Fruit fly (Drosophila melanogaster) whole organism, prepupa: ENCODE data around the gene btn.

ENCODE experiments used
- Blimp-1 ChIP-seq: fragments of 200-800 bp; sonication (Bioruptor generic); optimal IDR thresholded peaks from 3 replicates; lab custom pipeline; 2017; ENCODE audit warnings: missing biosample characterization, missing genetic modification characterization, mild to moderate bottlenecking, moderate library complexity, missing genetic modification reagents
- CG10631 ChIP-seq: fragments of 200-800 bp; sonication (Bioruptor generic); optimal IDR thresholded peaks from 2 replicates; lab custom pipeline; 2016; ENCODE audit warnings: missing biosample characterization, missing genetic modification characterization
- CG10669 ChIP-seq: fragments of 200-800 bp; sonication (Bioruptor generic); optimal IDR thresholded peaks from 3 replicates; lab custom pipeline; 2018; ENCODE audit warnings: missing biosample characterization, mild to moderate bottlenecking, missing genetic modification characterization, moderate library complexity
- CG11294 ChIP-seq: fragments of 200-800 bp; sonication (Bioruptor generic); IDR thresholded peaks from 2 replicates; pipeline ENCODE4 v1.3.6; 2022; ENCODE audit warnings: missing biosample characterization, missing genetic modification characterization
- CG11762 ChIP-seq: fragments of 200-800 bp; sonication (Bioruptor generic); optimal IDR thresholded peaks from 3 replicates; lab custom pipeline; 2016; ENCODE audit warnings: missing biosample characterization, missing genetic modification characterization; ENCODE audit not compliant: insufficient read depth
- CG15336 ChIP-seq: fragments of 200-800 bp; sonication (Bioruptor generic); IDR thresholded peaks from 2 replicates; pipeline ENCODE4 v1.3.6; 2022; ENCODE audit warnings: missing biosample characterization, missing genetic modification characterization
- CG16779 ChIP-seq: fragments of 200-800 bp; sonication (Bioruptor generic); optimal IDR thresholded peaks from 3 replicates; lab custom pipeline; 2017; ENCODE audit warnings: missing biosample characterization, mild to moderate bottlenecking, missing genetic modification characterization
- CG34406 ChIP-seq: fragments of 200-800 bp; sonication (Bioruptor generic); optimal IDR thresholded peaks from 3 replicates; lab custom pipeline; 2016; ENCODE audit warnings: missing biosample characterization, missing genetic modification characterization
- CG4318 ChIP-seq: fragments of 200-800 bp; sonication (Bioruptor generic); optimal IDR thresholded peaks from 3 replicates; lab custom pipeline; 2017; ENCODE audit warnings: missing biosample characterization, mild to moderate bottlenecking, missing genetic modification characterization
- CG6276 ChIP-seq: fragments of 200-800 bp; sonication (Bioruptor generic); optimal IDR thresholded peaks from 2 replicates; lab custom pipeline; 2017; ENCODE audit warnings: missing biosample characterization, mild to moderate bottlenecking, missing genetic modification characterization
- CG7368 ChIP-seq: fragments of 200-800 bp; sonication (Bioruptor generic); optimal IDR thresholded peaks from 3 replicates; lab custom pipeline; 2016; ENCODE audit warnings: missing biosample characterization, missing genetic modification characterization
- CG8119 ChIP-seq: fragments of 200-800 bp; sonication (Bioruptor generic); IDR thresholded peaks from 3 replicates; pipeline ENCODE4 v1.3.6; 2022; ENCODE audit warnings: missing biosample characterization, missing genetic modification characterization
- CG9139 ChIP-seq: fragments of 200-800 bp; sonication (Bioruptor generic); optimal IDR thresholded peaks from 3 replicates; lab custom pipeline; 2017; ENCODE audit warnings: missing biosample characterization, mild to moderate bottlenecking, missing genetic modification characterization
- Eip78C ChIP-seq: fragments of 200-800 bp; sonication (Bioruptor generic); peaks from one replicate; lab custom pipeline; 2016; ENCODE audit warnings: missing biosample characterization, missing genetic modification characterization
- Eip93F ChIP-seq: fragments of 200-800 bp; sonication (Bioruptor generic); optimal IDR thresholded peaks from 2 replicates; lab custom pipeline; 2016; ENCODE audit warnings: missing biosample characterization, mild to moderate bottlenecking, missing genetic modification characterization
- Ets21C ChIP-seq: fragments of 200-800 bp; sonication (Bioruptor generic); optimal IDR thresholded peaks from 3 replicates; lab custom pipeline; 2016; ENCODE audit warnings: missing biosample characterization, missing genetic modification characterization
- Hr38 ChIP-seq: sonication (Bioruptor generic); optimal IDR thresholded peaks from 2 replicates; lab custom pipeline; 2016; ENCODE audit warnings: missing biosample characterization, missing genetic modification characterization
- Met ChIP-seq: fragments of 200-800 bp; sonication (Bioruptor generic); optimal IDR thresholded peaks from 3 replicates; lab custom pipeline; 2016; ENCODE audit warnings: missing biosample characterization, missing genetic modification characterization
- OdsH ChIP-seq: fragments of 200-800 bp; sonication (Bioruptor generic); optimal IDR thresholded peaks from 3 replicates; lab custom pipeline; 2016; ENCODE audit warnings: missing biosample characterization, missing genetic modification characterization
- Sox14 ChIP-seq: fragments of 200-800 bp; sonication (Bioruptor generic); optimal IDR thresholded peaks from 3 replicates; lab custom pipeline; 2016; ENCODE audit warnings: missing biosample characterization, missing genetic modification characterization
- Sox15 ChIP-seq: fragments of 200-800 bp; sonication (Bioruptor generic); optimal IDR thresholded peaks from 3 replicates; lab custom pipeline; 2016; ENCODE audit warnings: missing biosample characterization, missing genetic modification characterization
- dac ChIP-seq: fragments of 200-800 bp; sonication (Bioruptor generic); optimal IDR thresholded peaks from 2 replicates; lab custom pipeline; 2017; ENCODE audit warnings: missing biosample characterization, mild to moderate bottlenecking, missing genetic modification characterization
- dsx ChIP-seq: fragments of 200-800 bp; optimal IDR thresholded peaks from 3 replicates; lab custom pipeline; 2019; ENCODE audit warnings: missing biosample characterization, mild to moderate bottlenecking, missing genetic modification characterization, moderate library complexity; ENCODE audit not compliant: poor library complexity, severe bottlenecking
- eg ChIP-seq: fragments of 200-800 bp; sonication (Bioruptor generic); IDR thresholded peaks from 3 replicates; pipeline ENCODE4 v1.3.6; 2022; ENCODE audit warnings: missing biosample characterization, missing genetic modification characterization
- esn ChIP-seq: fragments of 200-800 bp; sonication (Bioruptor generic); optimal IDR thresholded peaks from 2 replicates; lab custom pipeline; 2016; ENCODE audit warnings: missing biosample characterization, mild to moderate bottlenecking, missing genetic modification characterization, moderate library complexity
- fd85E ChIP-seq: fragments of 200-800 bp; sonication (Bioruptor generic); optimal IDR thresholded peaks from 3 replicates; lab custom pipeline; 2016; ENCODE audit warnings: missing biosample characterization, missing genetic modification characterization
- fkh ChIP-seq: fragments of 200-800 bp; sonication (Bioruptor generic); optimal IDR thresholded peaks from 3 replicates; lab custom pipeline; 2017; ENCODE audit warnings: missing biosample characterization, mild to moderate bottlenecking, missing genetic modification characterization, moderate library complexity
- lz ChIP-seq: fragments of 200-800 bp; sonication (Bioruptor generic); optimal IDR thresholded peaks from 3 replicates; lab custom pipeline; 2016; ENCODE audit warnings: missing biosample characterization, missing genetic modification characterization
- net ChIP-seq: fragments of 200-800 bp; sonication (Bioruptor generic); optimal IDR thresholded peaks from 3 replicates; lab custom pipeline; 2016; ENCODE audit warnings: missing biosample characterization, missing genetic modification characterization
- pdm3 ChIP-seq: fragments of 200-800 bp; sonication (Bioruptor generic); optimal IDR thresholded peaks from 3 replicates; lab custom pipeline; 2016; ENCODE audit warnings: missing biosample characterization, missing genetic modification characterization
- spab ChIP-seq: fragments of 200-800 bp; sonication (Bioruptor generic); optimal IDR thresholded peaks from 2 replicates; lab custom pipeline; 2017; ENCODE audit warnings: missing biosample characterization, mild to moderate bottlenecking, missing genetic modification characterization, missing genetic modification reagents
- ss ChIP-seq, 2 experiments: fragments of 200-800 bp; sonication (Bioruptor generic); optimal IDR thresholded peaks; 2 replicates in 1 of 2; 3 replicates in 1 of 2; lab custom pipeline; 2017 to 2018; ENCODE audit warnings: mild to moderate bottlenecking in 2 of 2, missing biosample characterization in 2 of 2, missing genetic modification characterization in 2 of 2, moderate library complexity in 1 of 2
- svp ChIP-seq: fragments of 200-800 bp; sonication (Bioruptor generic); peaks from one replicate; lab custom pipeline; 2016; ENCODE audit warnings: missing biosample characterization, missing genetic modification characterization
- topi ChIP-seq: fragments of 200-800 bp; sonication (Bioruptor generic); optimal IDR thresholded peaks from 3 replicates; lab custom pipeline; 2016; ENCODE audit warnings: missing biosample characterization, missing genetic modification characterization
- vri ChIP-seq: fragments of 200-800 bp; sonication (Bioruptor generic); optimal IDR thresholded peaks from 3 replicates; lab custom pipeline; 2016; ENCODE audit warnings: missing biosample characterization, mild to moderate bottlenecking, missing genetic modification characterization

btn gene

DNA sequence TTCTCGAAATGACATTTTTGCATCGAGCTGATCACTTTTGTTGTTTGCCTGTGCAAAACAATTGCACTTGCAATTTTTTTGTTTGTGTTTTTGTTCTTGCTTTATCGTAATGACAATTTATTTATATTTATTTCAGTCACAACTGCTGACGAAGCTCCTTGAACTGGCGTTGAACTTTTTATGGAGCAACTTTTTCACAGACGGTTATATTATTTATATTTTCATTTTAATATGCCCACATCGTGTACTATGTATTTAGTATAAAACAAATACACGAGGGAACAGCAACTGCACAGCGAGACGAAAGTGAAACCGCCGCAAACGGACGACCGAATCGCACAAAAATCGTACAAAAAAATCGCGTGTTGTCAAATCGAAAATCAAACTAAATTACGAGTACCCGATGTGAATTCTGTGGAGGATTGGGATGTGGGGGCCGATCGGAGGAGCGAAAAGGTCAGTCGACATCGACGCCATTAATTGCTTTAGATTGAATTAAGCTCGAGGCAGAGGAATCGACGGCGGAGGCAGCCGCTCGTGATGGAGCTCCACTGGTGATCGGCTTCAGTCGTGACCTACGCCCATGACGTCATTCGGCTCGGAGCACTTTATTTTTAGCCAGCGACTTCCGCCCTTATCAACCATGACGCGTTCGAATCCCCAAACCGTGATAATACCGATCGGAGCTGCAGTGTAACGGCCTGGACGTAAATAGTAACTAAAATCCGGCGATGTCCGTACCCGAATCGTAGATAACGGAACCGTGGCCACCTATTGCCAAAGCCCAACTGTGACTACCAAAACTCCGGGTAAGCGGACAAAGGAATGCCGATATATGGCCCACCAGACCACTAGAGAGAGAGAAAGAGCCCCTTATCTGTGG lies 49.5 kb upstream of the btn start (continued):
- TF ChIP-seq net = no peak
- peak; percentile 5 for TF ChIP-seq Ets21C (GFP tag; lab: Kevin White, UChicago)
- TF ChIP-seq dsx (GFP tag; lab: Kevin White, UChicago) = no peak
- no peak for TF ChIP-seq Hr38 (GFP tag; lab: Kevin White, UChicago)
- TF ChIP-seq Eip78C = peak; percentile 69
- TF ChIP-seq topi (GFP tag; lab: Kevin White, UChicago) = no peak
- no peak for TF ChIP-seq Blimp-1

dm6 chr3R:22634549-22635410 lies 48.4 kb upstream of the btn start:
- no peak for TF ChIP-seq CG6276 (GFP tag; lab: Kevin White, UChicago)
- TF ChIP-seq OdsH (GFP tag; lab: Kevin White, UChicago) = no peak
- TF ChIP-seq ss (GFP tag; optimal IDR thresholded peaks at IDR 0.05; lab: Kevin White, UChicago) = peak in 1 of 2 experiments; percentile 81
- no peak for TF ChIP-seq dac (GFP tag; lab: Kevin White, UChicago)
- no peak for TF ChIP-seq spab (GFP tag; lab: Kevin White, UChicago)
- peak; percentile 37 for TF ChIP-seq Eip78C
- no peak for TF ChIP-seq CG10669 (GFP tag; lab: Kevin White, UChicago)
- no peak for TF ChIP-seq CG9139 (GFP tag; lab: Kevin White, UChicago)
- peak; percentile 76 for TF ChIP-seq fkh (GFP tag; lab: Kevin White, UChicago)

dm6 chr3R:22632980-22633379 lies 46.6 kb upstream of the btn start:
- TF ChIP-seq dsx (GFP tag; lab: Kevin White, UChicago) (no peak), CG11762 (GFP tag; lab: Kevin White, UChicago) (no peak), Eip78C (peak; percentile 32), Hr38 (GFP tag; lab: Kevin White, UChicago) (no peak), fd85E (GFP tag; lab: Kevin White, UChicago) (no peak), CG15336 (no peak)

- TF ChIP-seq OdsH (GFP tag; lab: Kevin White, UChicago) = no peak
- TF ChIP-seq CG10631 (GFP tag; lab: Kevin White, UChicago) = no peak
- TF ChIP-seq Met (GFP tag; lab: Kevin White, UChicago) = no peak
- no peak for TF ChIP-seq Ets21C (GFP tag; lab: Kevin White, UChicago)
- no peak for TF ChIP-seq ss (GFP tag; optimal IDR thresholded peaks at IDR 0.05; lab: Kevin White, UChicago)
- TF ChIP-seq, all 60 proteins: peak for 0
Measured at dm6 chr3R:22632181-22632580, 45.8 kb upstream of the btn start.

dm6 chr3R:22631156-22631555 lies 44.7 kb upstream of the btn start:
- TF ChIP-seq CG11294 (GFP tag; lab: Robert Waterston, UW) (no peak), CG10631 (GFP tag; lab: Kevin White, UChicago) (no peak), CG4318 (GFP tag; lab: Kevin White, UChicago) (no peak), net (no peak), dsx (GFP tag; lab: Kevin White, UChicago) (no peak), ss (GFP tag; optimal IDR thresholded peaks at IDR 0.05; lab: Kevin White, UChicago) (no peak), lz (GFP tag; lab: Kevin White, UChicago) (no peak), CG11762 (GFP tag; lab: Kevin White, UChicago) (no peak), svp (GFP tag; lab: Kevin White, UChicago) (peak; percentile 59), topi (GFP tag; lab: Kevin White, UChicago) (no peak), Met (GFP tag; lab: Kevin White, UChicago) (no peak), CG8119 (GFP tag; lab: Robert Waterston, UW) (no peak), pdm3 (GFP tag; lab: Kevin White, UChicago) (no peak), CG6276 (GFP tag; lab: Kevin White, UChicago) (no peak), CG34406 (GFP tag; lab: Kevin White, UChicago) (no peak), fkh (GFP tag; lab: Kevin White, UChicago) (peak; percentile 80), Eip78C (no peak), Eip93F (no peak), Sox15 (GFP tag; lab: Kevin White, UChicago) (no peak), Blimp-1 (no peak), Sox14 (GFP tag; lab: Kevin White, UChicago) (no peak), eg (GFP tag; lab: Robert Waterston, UW) (no peak), vri (GFP tag; lab: Kevin White, UChicago) (peak; percentile 14), CG16779 (no peak), esn (no peak), CG7368 (GFP tag; lab: Kevin White, UChicago) (no peak), fd85E (GFP tag; lab: Kevin White, UChicago) (no peak)
